Fruit fly (Drosophila melanogaster) whole organism, embryonic: Measurements from ENCODE around the gene CG14022.

ENCODE experiments used
- Adf1 ChIP-seq: fragments of 200-800 bp; sonication (Bioruptor generic); IDR thresholded peaks from 2 replicates; pipeline ENCODE4 v1.3.6; 2022; ENCODE audit warnings: missing biosample characterization, missing genetic modification characterization
- CG1024 ChIP-seq: fragments of 200-800 bp; sonication (Bioruptor generic); IDR thresholded peaks from 2 replicates; pipeline ENCODE4 v1.3.6; 2022; ENCODE audit warnings: missing biosample characterization, missing genetic modification characterization
- CG10431 ChIP-seq: fragments of 200-800 bp; sonication (Bioruptor generic); optimal IDR thresholded peaks from 3 replicates; lab custom pipeline; 2018; ENCODE audit warnings: missing biosample characterization, mild to moderate bottlenecking, missing genetic modification characterization
- CG10543 ChIP-seq: fragments of 200-800 bp; sonication (Bioruptor generic); optimal IDR thresholded peaks from 3 replicates; lab custom pipeline; 2017; ENCODE audit warnings: missing biosample characterization, mild to moderate bottlenecking, missing genetic modification characterization, moderate library complexity
- CG11504 ChIP-seq: fragments of 200-800 bp; sonication (Bioruptor generic); optimal IDR thresholded peaks from 3 replicates; lab custom pipeline; 2019; ENCODE audit warnings: missing biosample characterization, mild to moderate bottlenecking, missing genetic modification characterization, moderate library complexity
- CG13775 ChIP-seq: fragments of 200-800 bp; sonication (Bioruptor generic); optimal IDR thresholded peaks from 3 replicates; lab custom pipeline; 2017; ENCODE audit warnings: missing biosample characterization, mild to moderate bottlenecking, missing genetic modification characterization
- CG1647 ChIP-seq: fragments of 200-800 bp; sonication (Bioruptor generic); optimal IDR thresholded peaks from 3 replicates; lab custom pipeline; 2016; ENCODE audit warnings: missing biosample characterization, missing genetic modification characterization
- CG18599 ChIP-seq: fragments of 200-800 bp; sonication (Bioruptor generic); optimal IDR thresholded peaks from 3 replicates; lab custom pipeline; 2017; ENCODE audit warnings: missing biosample characterization, missing genetic modification characterization, mild to moderate bottlenecking, moderate library complexity, missing genetic modification reagents
- CG2199 ChIP-seq: fragments of 200-800 bp; sonication (Bioruptor generic); IDR thresholded peaks from 3 replicates; pipeline ENCODE4 v1.3.6; 2022; ENCODE audit warnings: missing biosample characterization, missing genetic modification characterization
- CG31388 ChIP-seq: fragments of 200-800 bp; sonication (Bioruptor generic); optimal IDR thresholded peaks from 2 replicates; lab custom pipeline; 2016; ENCODE audit warnings: missing biosample characterization, missing genetic modification characterization
- CG4360 ChIP-seq: fragments of 200-800 bp; sonication (Bioruptor generic); IDR thresholded peaks from 2 replicates; pipeline ENCODE4 v1.3.6; 2022; ENCODE audit warnings: missing biosample characterization, missing genetic modification characterization
- CG4707 ChIP-seq: fragments of 200-800 bp; sonication (Bioruptor generic); optimal IDR thresholded peaks from 2 replicates; lab custom pipeline; 2018; ENCODE audit warnings: missing biosample characterization, mild to moderate bottlenecking, missing genetic modification characterization, moderate library complexity
- CG5245 ChIP-seq: fragments of 200-800 bp; sonication (Bioruptor generic); optimal IDR thresholded peaks from 3 replicates; lab custom pipeline; 2016; ENCODE audit warnings: missing biosample characterization, missing genetic modification characterization
- CG5953 ChIP-seq: fragments of 200-800 bp; sonication (Bioruptor generic); IDR thresholded peaks from 2 replicates; pipeline ENCODE4 v1.3.6; 2022; ENCODE audit warnings: missing biosample characterization, missing genetic modification characterization
- CG6175 ChIP-seq: fragments of 200-800 bp; sonication (Bioruptor generic); IDR thresholded peaks from 3 replicates; pipeline ENCODE4 v1.3.6; 2022; ENCODE audit warnings: missing biosample characterization, missing genetic modification characterization
- CG7987 ChIP-seq: fragments of 200-800 bp; sonication (Bioruptor generic); optimal IDR thresholded peaks from 2 replicates; lab custom pipeline; 2018; ENCODE audit warnings: missing biosample characterization, mild to moderate bottlenecking, missing genetic modification characterization, moderate library complexity
- CG9215 ChIP-seq: fragments of 200-800 bp; sonication (Bioruptor generic); IDR thresholded peaks from 2 replicates; pipeline ENCODE4 v1.3.6; 2022; ENCODE audit warnings: missing biosample characterization, missing genetic modification characterization
- CG9932 ChIP-seq: fragments of 200-800 bp; sonication (Bioruptor generic); IDR thresholded peaks from 2 replicates; pipeline ENCODE4 v1.3.6; 2022; ENCODE audit warnings: missing biosample characterization, missing genetic modification characterization
- D19B ChIP-seq: fragments of 200-800 bp; sonication (Bioruptor generic); optimal IDR thresholded peaks from 2 replicates; lab custom pipeline; 2017; ENCODE audit warnings: missing biosample characterization, mild to moderate bottlenecking, missing genetic modification characterization
- Dfd ChIP-seq, 2 experiments: fragments of >200 bp; optimal IDR thresholded peaks; 2 replicates each; lab custom pipeline; 2017; ENCODE audit warnings: missing biosample characterization in 2 of 2, missing genetic modification characterization in 2 of 2
- Dp ChIP-seq: fragments of 200-800 bp; sonication (Bioruptor generic); optimal IDR thresholded peaks from 2 replicates; lab custom pipeline; 2018; ENCODE audit warnings: missing biosample characterization, mild to moderate bottlenecking, missing genetic modification characterization, moderate library complexity
- HmgZ ChIP-seq: fragments of 200-800 bp; sonication (Bioruptor generic); optimal IDR thresholded peaks from 2 replicates; lab custom pipeline; 2018; ENCODE audit warnings: missing biosample characterization, mild to moderate bottlenecking, missing genetic modification characterization
- Kr ChIP-seq: fragments of 200-800 bp; sonication (Bioruptor generic); optimal IDR thresholded peaks from 2 replicates; lab custom pipeline; 2017; ENCODE audit warnings: missing biosample characterization, mild to moderate bottlenecking, missing genetic modification characterization
- Med ChIP-seq: fragments of 200-800 bp; sonication (Bioruptor generic); peaks from one replicate; lab custom pipeline; 2016; ENCODE audit warnings: missing biosample characterization, missing genetic modification characterization, mild to moderate bottlenecking, inconsistent platforms, moderate library complexity
- Nf-YB ChIP-seq: fragments of 200-800 bp; sonication (Bioruptor generic); optimal IDR thresholded peaks from 3 replicates; lab custom pipeline; 2019; ENCODE audit warnings: missing biosample characterization, mild to moderate bottlenecking, missing genetic modification characterization, moderate library complexity
- NfI ChIP-seq: fragments of 200-800 bp; sonication (Bioruptor generic); optimal IDR thresholded peaks from 3 replicates; lab custom pipeline; 2018; ENCODE audit warnings: missing biosample characterization, mild to moderate bottlenecking, missing genetic modification characterization, moderate library complexity
- Side ChIP-seq: fragments of 200-800 bp; sonication (Bioruptor generic); optimal IDR thresholded peaks from 2 replicates; lab custom pipeline; 2016; ENCODE audit warnings: missing biosample characterization, missing genetic modification characterization
- Sox102F ChIP-seq: fragments of 200-800 bp; sonication (Bioruptor generic); optimal IDR thresholded peaks from 2 replicates; lab custom pipeline; 2018; ENCODE audit warnings: missing biosample characterization, mild to moderate bottlenecking, missing genetic modification characterization, moderate library complexity
- Sry-β ChIP-seq: fragments of 200-800 bp; sonication (Bioruptor generic); optimal IDR thresholded peaks from 2 replicates; lab custom pipeline; 2018; ENCODE audit warnings: missing biosample characterization, mild to moderate bottlenecking, missing genetic modification characterization, moderate library complexity
- ap ChIP-seq: fragments of 200-800 bp; sonication (Bioruptor generic); IDR thresholded peaks from 2 replicates; pipeline ENCODE4 v1.3.6; 2022; ENCODE audit warnings: missing biosample characterization, missing genetic modification characterization
- cas ChIP-seq: fragments of 200-800 bp; sonication (Bioruptor generic); IDR thresholded peaks from 2 replicates; pipeline ENCODE4 v1.3.6; 2022; ENCODE audit warnings: missing biosample characterization, missing genetic modification characterization
- chinmo ChIP-seq: fragments of 200-800 bp; sonication (Bioruptor generic); IDR thresholded peaks from 4 replicates; pipeline ENCODE4 v1.3.6; 2022; ENCODE audit warnings: missing biosample characterization, missing genetic modification characterization; ENCODE audit not compliant: partially characterized antibody
- ci ChIP-seq: fragments of 200-800 bp; sonication (Bioruptor generic); IDR thresholded peaks from 3 replicates; pipeline ENCODE4 v1.3.6; 2022; ENCODE audit warnings: missing biosample characterization, missing genetic modification characterization
- danr ChIP-seq: fragments of 200-800 bp; sonication (Bioruptor generic); IDR thresholded peaks from 2 replicates; pipeline ENCODE4 v1.3.6; 2022; ENCODE audit warnings: missing biosample characterization, missing genetic modification characterization
- dm ChIP-seq: fragments of 200-800 bp; sonication (Bioruptor generic); optimal IDR thresholded peaks from 3 replicates; lab custom pipeline; 2016; ENCODE audit warnings: missing biosample characterization, missing genetic modification characterization
- fd64A ChIP-seq: fragments of 200-800 bp; sonication (Bioruptor generic); optimal IDR thresholded peaks from 3 replicates; lab custom pipeline; 2018; ENCODE audit warnings: missing biosample characterization, mild to moderate bottlenecking, missing genetic modification characterization
- fd96Cb ChIP-seq: fragments of 200-800 bp; sonication (Bioruptor generic); optimal IDR thresholded peaks from 2 replicates; lab custom pipeline; 2018; ENCODE audit warnings: missing biosample characterization, mild to moderate bottlenecking, missing genetic modification characterization, moderate library complexity
- gfzf ChIP-seq: fragments of 200-800 bp; sonication (Bioruptor generic); optimal IDR thresholded peaks from 2 replicates; lab custom pipeline; 2016; ENCODE audit warnings: missing biosample characterization, mild to moderate bottlenecking, missing genetic modification characterization, moderate library complexity
- grn ChIP-seq: fragments of 200-800 bp; sonication (Bioruptor generic); optimal IDR thresholded peaks from 3 replicates; lab custom pipeline; 2017; ENCODE audit warnings: missing biosample characterization, missing genetic modification characterization
- kah ChIP-seq: fragments of 200-800 bp; sonication (Bioruptor generic); optimal IDR thresholded peaks from 2 replicates; lab custom pipeline; 2018; ENCODE audit warnings: missing biosample characterization, mild to moderate bottlenecking, missing genetic modification characterization
- lbe ChIP-seq: fragments of 200-800 bp; sonication (Bioruptor generic); optimal IDR thresholded peaks from 2 replicates; lab custom pipeline; 2016; ENCODE audit warnings: missing biosample characterization, mild to moderate bottlenecking, missing genetic modification characterization
- nau ChIP-seq: fragments of 200-800 bp; sonication (Bioruptor generic); optimal IDR thresholded peaks from 3 replicates; lab custom pipeline; 2017; ENCODE audit warnings: missing biosample characterization, mild to moderate bottlenecking, missing genetic modification characterization, missing genetic modification reagents
- otp ChIP-seq: fragments of 200-800 bp; sonication (Bioruptor generic); IDR thresholded peaks from 3 replicates; pipeline ENCODE4, ENCODE4 v1.3.6; 2022; ENCODE audit warnings: missing biosample characterization, missing genetic modification characterization
- sens ChIP-seq: fragments of 200-800 bp; sonication (Bioruptor generic); peaks from one replicate; lab custom pipeline; 2016; ENCODE audit warnings: missing biosample characterization, missing genetic modification characterization
- slou ChIP-seq: fragments of 200-800 bp; sonication (Bioruptor generic); optimal IDR thresholded peaks from 3 replicates; lab custom pipeline; 2016; ENCODE audit warnings: missing biosample characterization, missing genetic modification characterization
- so ChIP-seq: fragments of 200-800 bp; sonication (Bioruptor generic); IDR thresholded peaks from 3 replicates; pipeline ENCODE4 v1.3.6; 2022; ENCODE audit warnings: missing biosample characterization, missing genetic modification characterization
- sug ChIP-seq: fragments of 200-800 bp; optimal IDR thresholded peaks from 2 replicates; lab custom pipeline; 2019; ENCODE audit warnings: missing biosample characterization, mild to moderate bottlenecking, missing genetic modification characterization, moderate library complexity
- trh ChIP-seq: fragments of 200-800 bp; sonication (Bioruptor generic); optimal IDR thresholded peaks from 2 replicates; lab custom pipeline; 2016; ENCODE audit warnings: missing biosample characterization, missing genetic modification characterization
- ttk ChIP-seq: fragments of 200-800 bp; sonication (Bioruptor generic); IDR thresholded peaks from 2 replicates; pipeline ENCODE4 v2.1.2; 2022; ENCODE audit warnings: missing biosample characterization, missing genetic modification characterization
- zen2 ChIP-seq: fragments of 200-800 bp; sonication (Bioruptor generic); IDR thresholded peaks from 3 replicates; pipeline ENCODE4 v1.3.6; 2022; ENCODE audit warnings: missing biosample characterization, missing genetic modification characterization; ENCODE audit not compliant: partially characterized antibody

The CG14022 gene

DNA sequence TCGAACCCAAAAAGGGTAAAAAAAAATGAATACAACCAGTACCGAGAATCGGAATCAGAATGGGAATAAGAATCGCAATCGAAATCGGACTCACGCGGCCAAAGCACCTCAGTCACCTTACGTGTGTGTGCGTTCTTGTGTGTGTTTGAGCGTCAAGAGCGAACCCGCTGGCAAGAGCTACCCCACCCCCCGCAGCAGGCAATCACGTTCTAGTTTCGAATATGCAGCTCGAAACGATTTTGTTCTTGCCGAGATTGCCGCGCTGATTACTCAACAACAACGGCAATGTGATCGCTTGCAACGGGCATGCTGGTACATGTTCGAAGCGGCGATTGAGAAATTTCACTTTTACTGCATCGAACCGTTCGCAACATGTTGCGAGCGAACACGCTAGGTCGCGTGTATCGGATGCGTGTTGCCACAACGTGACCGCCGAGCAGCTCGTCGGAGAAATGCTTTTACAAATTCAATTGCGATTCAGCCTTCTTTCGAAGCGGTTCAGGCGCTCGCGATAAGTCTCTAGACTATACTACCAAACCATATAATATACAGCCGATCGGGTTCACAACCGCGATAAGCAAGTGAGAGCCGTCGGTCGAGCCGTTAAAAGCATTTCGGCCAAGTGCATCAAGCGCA, 23.3 kb downstream of the CG14022 start (continued):
- TF ChIP-seq NfI (no peak), CG9215 (GFP tag; lab: Robert Waterston, UW) (no peak), CG9932 (GFP tag; lab: Robert Waterston, UW) (no peak), fd64A (GFP tag; lab: Kevin White, UChicago) (no peak), zen2 (GFP tag; lab: Robert Waterston, UW) (no peak), CG11504 (tag; lab: Kevin White, UChicago) (peak; percentile 61), CG2199 (GFP tag; lab: Robert Waterston, UW) (peak; percentile 35; the same call in 1 of the 3 replicates), danr (no peak), Nf-YB (no peak), lbe (GFP tag; lab: Kevin White, UChicago) (peak; percentile 69), trh (GFP tag; lab: Kevin White, UChicago) (no peak), CG4360 (GFP tag; lab: Robert Waterston, UW) (peak; percentile 29; the same call in 1 of the 2 replicates), CG5953 (GFP tag; lab: Robert Waterston, UW) (no peak), Sox102F (GFP tag; lab: Kevin White, UChicago) (no peak), chinmo (GFP tag; lab: Robert Waterston, UW) (peak; percentile 90), grn (GFP tag; lab: Kevin White, UChicago) (peak; percentile 92), D19B (GFP tag; lab: Kevin White, UChicago) (no peak), Side (GFP tag; lab: Kevin White, UChicago) (peak; percentile 10), kah (GFP tag; lab: Kevin White, UChicago) (no peak), CG6175 (0 out of 3 replicates have a peak, but pooled peaks have one; percentile 33), sens (GFP tag; lab: Kevin White, UChicago) (peak; percentile 82), Sry-β (GFP tag; lab: Kevin White, UChicago) (no peak), ttk (GFP tag; lab: Robert Waterston, UW) (no peak), Kr (GFP tag; lab: Kevin White, UChicago) (no peak), dm (GFP tag; lab: Kevin White, UChicago) (peak; percentile 29), ap (GFP tag; lab: Robert Waterston, UW) (no peak), so (no peak), sug (tag; lab: Kevin White, UChicago) (peak; percentile 61), cas (no peak), otp (GFP tag; lab: Robert Waterston, UW) (no peak; the same call in 2 of the 3 replicates), HmgZ (tag; lab: Kevin White, UChicago) (peak; percentile 16), Med (GFP tag; lab: Kevin White, UChicago) (peak; percentile 71), CG7987 (peak; percentile 29), CG31388 (GFP tag; lab: Kevin White, UChicago) (no peak), Adf1 (peak; percentile 9; the same call in 1 of the 2 replicates), CG18599 (GFP tag; lab: Kevin White, UChicago) (peak; percentile 11), CG10431 (GFP tag; lab: Kevin White, UChicago) (no peak), CG10543 (GFP tag; lab: Kevin White, UChicago) (no peak), gfzf (GFP tag; lab: Kevin White, UChicago) (no peak), CG4707 (GFP tag; lab: Kevin White, UChicago) (no peak), slou (GFP tag; lab: Kevin White, UChicago) (no peak), CG5245 (GFP tag; lab: Kevin White, UChicago) (no peak), CG1024 (GFP tag; lab: Robert Waterston, UW) (peak; percentile 20; the same call in 1 of the 2 replicates), Dp (GFP tag; lab: Kevin White, UChicago) (no peak), Dfd (GFP tag; optimal IDR thresholded peaks at IDR 0.05; lab: Kevin White, UChicago) (no peak), nau (no peak), ci (peak; percentile 58; the same call in 2 of the 3 replicates), CG1647 (GFP tag; lab: Kevin White, UChicago) (no peak), CG13775 (GFP tag; lab: Kevin White, UChicago) (no peak), fd96Cb (tag; lab: Kevin White, UChicago) (no peak)
